Worm (Caenorhabditis elegans): ENCODE measurements around the gene F07E5.12.

The F07E5.12 gene

ce11 chrII:2071429-2071828 is 3.7 kb downstream of the F07E5.12 start, which contains the start of gene F07E5.7:
Gene F07E5.7 (minus strand): TSS chrII:2071529.
- TF ChIP-seq ceh-82 (tag; optimal IDR thresholded peaks at IDR 0.05) (no peak), nhr-237 (tag; optimal IDR thresholded peaks at IDR 0.05) (no peak), hlh-30 (tag; optimal IDR thresholded peaks at IDR 0.05; ENCODE audit: insufficient read depth) (no peak), nhr-10 (tag; optimal IDR thresholded peaks at IDR 0.05) (no peak), T20F7.1 (GFP tag; optimal IDR thresholded peaks at IDR 0.05) (no peak), mes-2 (tag; optimal IDR thresholded peaks at IDR 0.05; ENCODE audit: poor library complexity, severe bottlenecking) (no peak), nhr-28 (tag; optimal IDR thresholded peaks at IDR 0.05) (no peak)

DNA sequence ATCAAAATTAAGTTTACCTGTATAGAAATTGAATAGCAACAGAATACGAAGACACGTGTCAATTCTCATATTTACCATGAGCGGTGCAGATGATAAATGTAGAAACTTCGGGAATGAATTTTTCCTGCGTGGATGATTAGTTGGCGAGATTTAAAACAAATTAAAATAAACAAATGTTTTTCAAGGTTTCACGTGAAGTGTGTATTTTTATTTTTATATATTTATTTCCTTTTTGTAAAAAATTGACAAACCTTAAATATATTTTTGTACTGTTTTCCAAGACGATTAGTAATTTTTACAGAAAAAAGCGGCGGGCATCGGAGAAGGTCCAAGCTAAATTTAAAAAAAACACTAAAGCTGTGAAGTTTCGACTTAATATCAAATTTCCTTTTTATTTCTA is 7.7 kb downstream of the F07E5.12 start, which contains the start of gene F07E5.8:
Gene F07E5.8 (minus strand): TSS at position 101 of the 400 bp plus-strand sequence.
- TF ChIP-seq gei-8 (GFP tag; optimal IDR thresholded peaks at IDR 0.05) (no peak), R02D3.7 (tag; optimal IDR thresholded peaks at IDR 0.05) (no peak), lin-1 (GFP tag; IDR thresholded peaks at IDR 0.05) (no peak), lim-7 (GFP tag; IDR thresholded peaks at IDR 0.05) (no peak), ceh-28 (tag; optimal IDR thresholded peaks at IDR 0.05) (no peak), lin-29 (GFP tag; IDR thresholded peaks at IDR 0.05) (no peak), ztf-11 (tag; optimal IDR thresholded peaks at IDR 0.05) (no peak), snpc-4 (tag; optimal IDR thresholded peaks at IDR 0.05) (no peak), mdt-29 (GFP tag; IDR thresholded peaks at IDR 0.05) (no peak), ZK546.5 (tag; optimal IDR thresholded peaks at IDR 0.05) (no peak), nhr-41 (GFP tag; IDR thresholded peaks at IDR 0.05) (no peak), lin-38 (GFP tag; IDR thresholded peaks at IDR 0.05) (no peak), duxl-1 (tag; optimal IDR thresholded peaks at IDR 0.05; ENCODE audit: poor library complexity) (no peak), lin-39 (tag; optimal IDR thresholded peaks at IDR 0.05) (no peak), zfp-3 (GFP tag; conservative IDR thresholded peaks at IDR 0.05) (no peak), snpc-1.2 (GFP tag; IDR thresholded peaks at IDR 0.05) (no peak), mes-2 (tag; optimal IDR thresholded peaks at IDR 0.05; ENCODE audit: poor library complexity, severe bottlenecking) (no peak)

DNA sequence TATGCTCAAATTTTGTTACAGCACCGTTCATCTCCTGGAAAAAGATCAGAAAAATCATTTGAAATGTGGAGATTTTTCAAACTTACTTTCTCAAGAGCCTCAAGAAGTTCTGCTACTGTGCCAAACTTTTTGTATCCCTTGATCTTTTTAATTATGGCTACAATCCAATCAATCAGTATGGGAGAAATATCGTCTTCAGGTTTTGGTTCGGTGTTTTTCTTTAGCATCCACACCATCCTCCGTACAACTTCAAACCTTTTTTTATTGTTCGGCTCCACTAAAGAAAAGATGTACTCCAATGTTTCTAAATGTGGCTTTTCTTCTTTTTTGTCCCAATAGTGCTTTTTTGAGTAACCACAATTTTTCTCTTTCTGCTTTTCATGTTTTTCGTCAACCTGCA is 8.7 kb downstream of the F07E5.12 start:
- TF ChIP-seq unc-62 (GFP tag; optimal IDR thresholded peaks at IDR 0.05 in 1 of 2) (peak in 1 of 2 experiments; percentile 95), unc-62 (tag; optimal IDR thresholded peaks at IDR 0.05) (no peak), dmd-9 (GFP tag; IDR thresholded peaks at IDR 0.05) (no peak)

DNA sequence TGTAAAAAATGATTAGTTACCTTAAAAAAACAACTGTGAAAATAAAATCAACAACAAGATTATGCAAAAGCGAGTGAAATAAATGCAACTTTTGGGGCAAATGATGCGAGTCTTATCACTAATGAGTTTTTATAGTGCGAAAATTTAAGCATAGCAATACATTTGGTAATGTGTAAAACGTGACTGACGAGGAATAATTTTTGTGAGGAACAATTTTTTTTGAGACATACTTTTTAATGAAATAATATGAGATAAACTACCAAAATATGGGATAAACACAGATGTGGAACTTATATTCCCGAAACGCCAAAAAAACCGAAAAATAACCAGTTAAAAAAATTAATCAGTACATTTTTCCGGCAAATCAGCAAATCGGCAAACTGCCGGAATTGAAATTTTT is 12.7 kb downstream of the F07E5.12 start, which contains the start of gene F07E5.9:
Gene F07E5.9 (minus strand): TSS at position 101 of the 400 bp plus-strand sequence.
- TF ChIP-seq Y5F2A.4 (GFP tag; optimal IDR thresholded peaks at IDR 0.05) (no peak), nhr-48 (tag; optimal IDR thresholded peaks at IDR 0.05) (no peak), mdt-29 (GFP tag; IDR thresholded peaks at IDR 0.05) (no peak), lin-1 (GFP tag; IDR thresholded peaks at IDR 0.05) (no peak), attf-4 (tag; optimal IDR thresholded peaks at IDR 0.05) (no peak), egl-27 (tag; optimal IDR thresholded peaks at IDR 0.05) (no peak), madf-9 (GFP tag; conservative IDR thresholded peaks at IDR 0.05) (no peak), pqm-1 (tag; optimal IDR thresholded peaks at IDR 0.05) (no peak), php-3 (GFP tag; IDR thresholded peaks at IDR 0.05) (no peak), spr-1 (tag; optimal IDR thresholded peaks at IDR 0.05) (no peak), fos-1 (tag; optimal IDR thresholded peaks at IDR 0.05) (no peak), hmg-1.1 (GFP tag; IDR thresholded peaks at IDR 0.05) (no peak), ceh-82 (tag; optimal IDR thresholded peaks at IDR 0.05) (no peak), ceh-62 (tag; optimal IDR thresholded peaks at IDR 0.05) (no peak), Y75B8A.6 (GFP tag; IDR thresholded peaks at IDR 0.05) (no peak), lin-38 (GFP tag; IDR thresholded peaks at IDR 0.05) (no peak), ctbp-1 (GFP tag; IDR thresholded peaks at IDR 0.05) (no peak), nhr-11 (tag; optimal IDR thresholded peaks at IDR 0.05) (no peak), nhr-76 (tag; optimal IDR thresholded peaks at IDR 0.05) (no peak), spr-3 (GFP tag; optimal IDR thresholded peaks at IDR 0.05) (no peak)
